Fruit fly (Drosophila melanogaster) whole organism, embryonic: ENCODE data around the gene CG45072.

ENCODE experiments used
- Asciz ChIP-seq: fragments of 200-800 bp; sonication (Bioruptor generic); optimal IDR thresholded peaks from 2 replicates; lab custom pipeline; 2017; ENCODE audit warnings: missing biosample characterization, mild to moderate bottlenecking, missing genetic modification characterization, missing genetic modification reagents
- Atf6 ChIP-seq: fragments of 200-800 bp; sonication (Bioruptor generic); IDR thresholded peaks from 2 replicates; pipeline ENCODE4 v1.3.6; 2022; ENCODE audit warnings: missing biosample characterization, missing genetic modification characterization
- Awh ChIP-seq: fragments of 200-800 bp; sonication (Bioruptor generic); IDR thresholded peaks from 2 replicates; pipeline ENCODE4, ENCODE4 v1.3.6; 2022; ENCODE audit warnings: missing biosample characterization, missing genetic modification characterization
- Bgb ChIP-seq: fragments of 200-800 bp; sonication (Bioruptor generic); IDR thresholded peaks from 2 replicates; pipeline ENCODE4 v1.3.6; 2022; ENCODE audit warnings: missing biosample characterization, missing genetic modification characterization; ENCODE audit not compliant: partially characterized antibody
- CG10209 ChIP-seq: fragments of 200-800 bp; sonication (Bioruptor generic); optimal IDR thresholded peaks from 3 replicates; lab custom pipeline; 2017; ENCODE audit warnings: missing biosample characterization, mild to moderate bottlenecking, missing genetic modification characterization, missing genetic modification reagents
- CG10543 ChIP-seq: fragments of 200-800 bp; sonication (Bioruptor generic); optimal IDR thresholded peaks from 3 replicates; lab custom pipeline; 2017; ENCODE audit warnings: missing biosample characterization, mild to moderate bottlenecking, missing genetic modification characterization, moderate library complexity
- CG10654 ChIP-seq: fragments of 200-800 bp; sonication (Bioruptor generic); optimal IDR thresholded peaks from 2 replicates; lab custom pipeline; 2016; ENCODE audit warnings: missing biosample characterization, missing genetic modification characterization
- CG11456 ChIP-seq: fragments of 200-800 bp; sonication (Bioruptor generic); IDR thresholded peaks from 3 replicates; pipeline ENCODE4 v1.3.6; 2022; ENCODE audit warnings: missing biosample characterization, missing genetic modification characterization
- CG11504 ChIP-seq: fragments of 200-800 bp; sonication (Bioruptor generic); optimal IDR thresholded peaks from 3 replicates; lab custom pipeline; 2019; ENCODE audit warnings: missing biosample characterization, mild to moderate bottlenecking, missing genetic modification characterization, moderate library complexity
- CG12104 ChIP-seq: fragments of 200-800 bp; sonication (Bioruptor generic); optimal IDR thresholded peaks from 3 replicates; lab custom pipeline; 2016; ENCODE audit warnings: missing biosample characterization, missing genetic modification characterization
- CG12769 ChIP-seq: fragments of 200-800 bp; sonication (Bioruptor generic); optimal IDR thresholded peaks from 2 replicates; lab custom pipeline; 2019; ENCODE audit warnings: missing biosample characterization, mild to moderate bottlenecking, missing genetic modification characterization, moderate library complexity
- CG13296 ChIP-seq: fragments of 200-800 bp; sonication (Bioruptor generic); optimal IDR thresholded peaks from 3 replicates; lab custom pipeline; 2018; ENCODE audit warnings: missing biosample characterization, mild to moderate bottlenecking, missing genetic modification characterization
- CG15696 ChIP-seq: fragments of 200-800 bp; sonication (Bioruptor generic); optimal IDR thresholded peaks from 2 replicates; lab custom pipeline; 2019; ENCODE audit warnings: missing biosample characterization, mild to moderate bottlenecking, missing genetic modification characterization, moderate library complexity
- CG16779 ChIP-seq: fragments of 200-800 bp; sonication (Bioruptor generic); IDR thresholded peaks from 2 replicates; pipeline ENCODE4 v1.3.6; 2022; ENCODE audit warnings: missing biosample characterization, missing genetic modification characterization
- CG16863 ChIP-seq: fragments of 200-800 bp; sonication (Bioruptor generic); optimal IDR thresholded peaks from 3 replicates; lab custom pipeline; 2016; ENCODE audit warnings: missing biosample characterization, missing genetic modification characterization
- CG18599 ChIP-seq: fragments of 200-800 bp; sonication (Bioruptor generic); optimal IDR thresholded peaks from 3 replicates; lab custom pipeline; 2017; ENCODE audit warnings: missing biosample characterization, missing genetic modification characterization, mild to moderate bottlenecking, moderate library complexity, missing genetic modification reagents
- CG18619 ChIP-seq: fragments of 200-800 bp; sonication (Bioruptor generic); optimal IDR thresholded peaks from 3 replicates; lab custom pipeline; 2017; ENCODE audit warnings: missing biosample characterization, mild to moderate bottlenecking, missing genetic modification characterization
- CG30403 ChIP-seq: fragments of 200-800 bp; sonication (Bioruptor generic); optimal IDR thresholded peaks from 3 replicates; lab custom pipeline; 2016; ENCODE audit warnings: missing biosample characterization, missing genetic modification characterization
- CG4282 ChIP-seq: fragments of 200-800 bp; sonication (Bioruptor generic); optimal IDR thresholded peaks from 2 replicates; lab custom pipeline; 2016; ENCODE audit warnings: missing biosample characterization, missing genetic modification characterization
- CG4328 ChIP-seq: fragments of 200-800 bp; sonication (Bioruptor generic); optimal IDR thresholded peaks from 3 replicates; lab custom pipeline; 2017; ENCODE audit warnings: missing biosample characterization, missing genetic modification reagents, missing genetic modification characterization
- CG8944 ChIP-seq: fragments of 200-800 bp; sonication (Bioruptor generic); optimal IDR thresholded peaks from 3 replicates; lab custom pipeline; 2016; ENCODE audit warnings: missing biosample characterization, missing genetic modification characterization
- CG9437 ChIP-seq: fragments of 200-800 bp; sonication (Bioruptor generic); optimal IDR thresholded peaks from 2 replicates; lab custom pipeline; 2018; ENCODE audit warnings: missing biosample characterization, mild to moderate bottlenecking, missing genetic modification characterization
- Dek ChIP-seq: fragments of 200-800 bp; sonication (Bioruptor generic); optimal IDR thresholded peaks from 3 replicates; lab custom pipeline; 2019; ENCODE audit warnings: missing biosample characterization, mild to moderate bottlenecking, missing genetic modification characterization, moderate library complexity
- E2f1 ChIP-seq: fragments of 200-800 bp; sonication (Bioruptor generic); IDR thresholded peaks from 2 replicates; pipeline ENCODE4 v1.3.6; 2022; ENCODE audit warnings: missing biosample characterization, missing genetic modification characterization
- MESR4 ChIP-seq: fragments of 200-800 bp; sonication (Bioruptor generic); optimal IDR thresholded peaks from 2 replicates; lab custom pipeline; 2018; ENCODE audit warnings: missing biosample characterization, mild to moderate bottlenecking, missing genetic modification characterization, moderate library complexity
- Med ChIP-seq: fragments of 200-800 bp; sonication (Bioruptor generic); peaks from one replicate; lab custom pipeline; 2016; ENCODE audit warnings: missing biosample characterization, missing genetic modification characterization, mild to moderate bottlenecking, inconsistent platforms, moderate library complexity
- NK7.1 ChIP-seq: fragments of 200-800 bp; sonication (Bioruptor generic); optimal IDR thresholded peaks from 3 replicates; lab custom pipeline; 2016; ENCODE audit warnings: missing biosample characterization, missing genetic modification characterization
- Oli ChIP-seq: fragments of 200-800 bp; sonication (Bioruptor generic); optimal IDR thresholded peaks from 2 replicates; lab custom pipeline; 2018; ENCODE audit warnings: missing biosample characterization, mild to moderate bottlenecking, missing genetic modification characterization, moderate library complexity
- PHDP ChIP-seq: fragments of 200-800 bp; sonication (Bioruptor generic); optimal IDR thresholded peaks from 3 replicates; lab custom pipeline; 2018; ENCODE audit warnings: missing biosample characterization, mild to moderate bottlenecking, missing genetic modification characterization, moderate library complexity
- Pdp1 ChIP-seq, 2 experiments: fragments of 200-800 bp; sonication (Bioruptor generic); optimal IDR thresholded peaks; 3 replicates each; lab custom pipeline; 2016; ENCODE audit warnings: missing biosample characterization in 2 of 2, missing genetic modification characterization in 2 of 2, mild to moderate bottlenecking in 1 of 2, moderate library complexity in 1 of 2
- Spps ChIP-seq: fragments of 200-800 bp; sonication (Bioruptor generic); optimal IDR thresholded peaks from 2 replicates; lab custom pipeline; 2018; ENCODE audit warnings: missing biosample characterization, mild to moderate bottlenecking, missing genetic modification characterization
- abd-A ChIP-seq: fragments of 200-800 bp; sonication (Bioruptor generic); optimal IDR thresholded peaks from 3 replicates; lab custom pipeline; 2019; ENCODE audit warnings: missing biosample characterization, mild to moderate bottlenecking, missing genetic modification characterization, moderate library complexity
- amos ChIP-seq: fragments of 200-800 bp; sonication (Bioruptor generic); IDR thresholded peaks from 2 replicates; pipeline ENCODE4 v1.3.6; 2022; ENCODE audit warnings: missing biosample characterization, missing genetic modification characterization; ENCODE audit not compliant: partially characterized antibody
- fd102C ChIP-seq: fragments of 200-800 bp; sonication (Bioruptor generic); optimal IDR thresholded peaks from 2 replicates; lab custom pipeline; 2018; ENCODE audit warnings: missing biosample characterization, mild to moderate bottlenecking, missing genetic modification characterization, moderate library complexity
- fu2 ChIP-seq: fragments of 200-800 bp; sonication (Bioruptor generic); optimal IDR thresholded peaks from 2 replicates; lab custom pipeline; 2016; ENCODE audit warnings: missing biosample characterization, missing genetic modification characterization
- mld ChIP-seq: fragments of 200-800 bp; sonication (Bioruptor generic); IDR thresholded peaks from 3 replicates; pipeline ENCODE4 v1.3.6; 2022; ENCODE audit warnings: missing biosample characterization, missing genetic modification characterization; ENCODE audit not compliant: partially characterized antibody
- pfk ChIP-seq: fragments of 200-800 bp; sonication (Bioruptor generic); optimal IDR thresholded peaks from 2 replicates; lab custom pipeline; 2018; ENCODE audit warnings: missing biosample characterization, mild to moderate bottlenecking, missing genetic modification characterization, moderate library complexity
- run ChIP-seq: fragments of 200-800 bp; sonication (Bioruptor generic); optimal IDR thresholded peaks from 3 replicates; lab custom pipeline; 2018; ENCODE audit warnings: missing biosample characterization, mild to moderate bottlenecking, missing genetic modification characterization
- salm ChIP-seq: fragments of 200-800 bp; sonication (Bioruptor generic); optimal IDR thresholded peaks from 2 replicates; lab custom pipeline; 2018; ENCODE audit warnings: missing biosample characterization, mild to moderate bottlenecking, missing genetic modification characterization
- sc ChIP-seq, 3 experiments: fragments of >200 bp in 2 of 3; fragments of 200-800 bp in 1 of 3; sonication (Bioruptor generic) in 1 of 3; optimal IDR thresholded peaks; 2 replicates in 2 of 3; 3 replicates in 1 of 3; lab custom pipeline; 2017; ENCODE audit warnings: mild to moderate bottlenecking in 1 of 3, missing biosample characterization in 1 of 3, missing genetic modification characterization in 1 of 3, missing genetic modification reagents in 1 of 3
- sim ChIP-seq: fragments of 200-800 bp; sonication (Bioruptor generic); IDR thresholded peaks from 2 replicates; pipeline ENCODE4 v1.3.6; 2022; ENCODE audit warnings: missing biosample characterization, missing genetic modification characterization
- tin ChIP-seq: fragments of 200-800 bp; sonication (Bioruptor generic); optimal IDR thresholded peaks from 3 replicates; lab custom pipeline; 2016; ENCODE audit warnings: missing biosample characterization, missing genetic modification characterization
- tio ChIP-seq: fragments of 200-800 bp; sonication (Bioruptor generic); optimal IDR thresholded peaks from 2 replicates; lab custom pipeline; 2017; ENCODE audit warnings: missing biosample characterization, missing genetic modification characterization, inconsistent platforms
- tx ChIP-seq: fragments of 200-800 bp; sonication (Bioruptor generic); optimal IDR thresholded peaks from 2 replicates; lab custom pipeline; 2016; ENCODE audit warnings: missing biosample characterization, missing genetic modification characterization
- wdn ChIP-seq: fragments of 200-800 bp; sonication (Bioruptor generic); IDR thresholded peaks from 2 replicates; pipeline ENCODE4 v1.3.6; 2022; ENCODE audit warnings: missing biosample characterization, missing genetic modification characterization
- zen ChIP-seq: fragments of 200-800 bp; sonication (Bioruptor generic); optimal IDR thresholded peaks from 3 replicates; lab custom pipeline; 2018; ENCODE audit warnings: missing biosample characterization, mild to moderate bottlenecking, missing genetic modification characterization, moderate library complexity

CG45072 gene

dm6 chr3R:30170671-30171667 lies 47.9 kb upstream of the CG45072 start, which contains the start of gene Rsod (continued):
- TF ChIP-seq tio (GFP tag; lab: Kevin White, UChicago) (peak; percentile 15), Med (GFP tag; lab: Kevin White, UChicago) (peak; percentile 68), CG4282 (no peak), Spps (tag; lab: Kevin White, UChicago) (peak; percentile 35), CG10209 (GFP tag; lab: Kevin White, UChicago) (peak; percentile 44), abd-A (tag; lab: Kevin White, UChicago) (no peak), CG4328 (GFP tag; lab: Kevin White, UChicago) (no peak), CG9437 (GFP tag; lab: Kevin White, UChicago) (peak; percentile 15), CG11456 (GFP tag; lab: Robert Waterston, UW) (peak; percentile 63; the same call in 2 of the 3 replicates), CG30403 (GFP tag; lab: Kevin White, UChicago) (peak; percentile 49), CG11504 (tag; lab: Kevin White, UChicago) (peak; percentile 68), CG18599 (peak; percentile 20), CG12769 (tag; lab: Kevin White, UChicago) (peak; percentile 65), fd102C (GFP tag; lab: Kevin White, UChicago) (no peak), CG16863 (GFP tag; lab: Kevin White, UChicago) (peak; percentile 7), tx (GFP tag; lab: Kevin White, UChicago) (no peak), CG16779 (no peak), wdn (0 out of 2 replicates have a peak, but pooled peaks have one; percentile 33), CG13296 (GFP tag; lab: Kevin White, UChicago) (no peak), Dek (tag; lab: Kevin White, UChicago) (peak; percentile 16), salm (tag; lab: Kevin White, UChicago) (peak; percentile 37), PHDP (tag; lab: Kevin White, UChicago) (peak; percentile 52), pfk (no peak), tin (GFP tag; lab: Kevin White, UChicago) (peak; percentile 46), Awh (GFP tag; lab: Robert Waterston, UW) (peak; percentile 86), CG10543 (GFP tag; lab: Kevin White, UChicago) (peak; percentile 27), Atf6 (GFP tag; lab: Robert Waterston, UW) (no peak; the same call in 1 of the 2 replicates), MESR4 (GFP tag; lab: Kevin White, UChicago) (no peak), Pdp1 (GFP tag; optimal IDR thresholded peaks at IDR 0.05; lab: Kevin White, UChicago) (peak in 1 of 2 experiments; percentile 32), Oli (peak; percentile 56), fu2 (GFP tag; lab: Kevin White, UChicago) (no peak), mld (GFP tag; lab: Robert Waterston, UW) (peak; percentile 62; the same call in 1 of the 3 replicates), CG10654 (GFP tag; lab: Kevin White, UChicago) (peak; percentile 40), CG12104 (GFP tag; lab: Kevin White, UChicago) (peak; percentile 28), zen (no peak), sc (optimal IDR thresholded peaks at IDR 0.05; lab: Kevin White, UChicago) (no peak), sc (GFP tag; optimal IDR thresholded peaks at IDR 0.05; lab: Kevin White, UChicago) (peak; percentile 50), Bgb (GFP tag; lab: Robert Waterston, UW) (no peak), E2f1 (GFP tag; lab: Robert Waterston, UW) (peak; percentile 71), Asciz (peak; percentile 59), CG15696 (tag; lab: Kevin White, UChicago) (no peak), sim (GFP tag; lab: Robert Waterston, UW) (peak; percentile 41), NK7.1 (GFP tag; lab: Kevin White, UChicago) (no peak), CG18619 (no peak), CG8944 (GFP tag; lab: Kevin White, UChicago) (no peak), amos (GFP tag; lab: Robert Waterston, UW) (no peak; the same call in 1 of the 2 replicates), run (no peak)
